Fruit fly (Drosophila melanogaster) whole organism, embryonic: ENCODE measurements around the gene ND-B16.6.
A peak's percentile ranks its signal among the peaks of the same experiment; 100 is the strongest.

Source experiments
- Asciz ChIP-seq: fragments of 200-800 bp; sonication (Bioruptor generic); optimal IDR thresholded peaks from 2 replicates; lab custom pipeline; 2017; ENCODE audit warnings: missing biosample characterization, mild to moderate bottlenecking, missing genetic modification characterization, missing genetic modification reagents
- Blimp-1 ChIP-seq: fragments of 200-800 bp; sonication (Bioruptor generic); optimal IDR thresholded peaks from 3 replicates; lab custom pipeline; 2018; ENCODE audit warnings: missing biosample characterization, missing genetic modification characterization, mild to moderate bottlenecking, moderate library complexity, missing genetic modification reagents
- CG10209 ChIP-seq: fragments of 200-800 bp; sonication (Bioruptor generic); optimal IDR thresholded peaks from 3 replicates; lab custom pipeline; 2017; ENCODE audit warnings: missing biosample characterization, mild to moderate bottlenecking, missing genetic modification characterization, missing genetic modification reagents
- CG11504 ChIP-seq: fragments of 200-800 bp; sonication (Bioruptor generic); optimal IDR thresholded peaks from 3 replicates; lab custom pipeline; 2019; ENCODE audit warnings: missing biosample characterization, mild to moderate bottlenecking, missing genetic modification characterization, moderate library complexity
- CG12071 ChIP-seq: fragments of 200-800 bp; sonication (Bioruptor generic); optimal IDR thresholded peaks from 3 replicates; lab custom pipeline; 2018; ENCODE audit warnings: missing biosample characterization, mild to moderate bottlenecking, missing genetic modification characterization
- CG13775 ChIP-seq: fragments of 200-800 bp; sonication (Bioruptor generic); optimal IDR thresholded peaks from 3 replicates; lab custom pipeline; 2017; ENCODE audit warnings: missing biosample characterization, mild to moderate bottlenecking, missing genetic modification characterization
- CG17186 ChIP-seq: fragments of 200-800 bp; sonication (Bioruptor generic); optimal IDR thresholded peaks from 3 replicates; lab custom pipeline; 2017; ENCODE audit warnings: missing biosample characterization, missing genetic modification reagents, missing genetic modification characterization
- CG18476 ChIP-seq: fragments of 200-800 bp; sonication (Bioruptor generic); optimal IDR thresholded peaks from 2 replicates; lab custom pipeline; 2016; ENCODE audit warnings: missing biosample characterization, mild to moderate bottlenecking, missing genetic modification characterization
- CG18764 ChIP-seq: fragments of 200-800 bp; sonication (Bioruptor generic); optimal IDR thresholded peaks from 3 replicates; lab custom pipeline; 2016; ENCODE audit warnings: missing biosample characterization, missing genetic modification characterization
- CG2116 ChIP-seq: fragments of 200-800 bp; sonication (Bioruptor generic); optimal IDR thresholded peaks from 3 replicates; lab custom pipeline; 2018; ENCODE audit warnings: missing biosample characterization, mild to moderate bottlenecking, missing genetic modification characterization
- CG34422 ChIP-seq: fragments of 200-800 bp; sonication (Bioruptor generic); IDR thresholded peaks from 3 replicates; pipeline ENCODE4 v1.3.6; 2022; ENCODE audit warnings: missing biosample characterization, missing genetic modification characterization
- CG3726 ChIP-seq: fragments of 200-800 bp; sonication (Bioruptor generic); IDR thresholded peaks from 3 replicates; pipeline ENCODE4, ENCODE4 v1.3.6; 2022; ENCODE audit warnings: missing biosample characterization, missing genetic modification characterization
- CG7556 ChIP-seq: fragments of 200-800 bp; sonication (Bioruptor generic); optimal IDR thresholded peaks from 2 replicates; lab custom pipeline; 2017; ENCODE audit warnings: missing biosample characterization, mild to moderate bottlenecking, missing genetic modification characterization
- CG7786 ChIP-seq: fragments of 200-800 bp; sonication (Bioruptor generic); optimal IDR thresholded peaks from 2 replicates; lab custom pipeline; 2016; ENCODE audit warnings: missing biosample characterization, missing genetic modification characterization
- CG8290 ChIP-seq, 3 experiments: fragments of 200-800 bp; sonication (Bioruptor generic); optimal IDR thresholded peaks; 2 replicates each; lab custom pipeline; 2016 to 2019; ENCODE audit warnings: missing biosample characterization in 3 of 3, missing genetic modification characterization in 3 of 3, mild to moderate bottlenecking in 2 of 3, moderate library complexity in 1 of 3
- CG9797 ChIP-seq: fragments of 200-800 bp; sonication (Bioruptor generic); optimal IDR thresholded peaks from 3 replicates; lab custom pipeline; 2018; ENCODE audit warnings: missing biosample characterization, mild to moderate bottlenecking, missing genetic modification characterization
- CTCF ChIP-seq: fragments of 200-800 bp; sonication (Bioruptor generic); optimal IDR thresholded peaks from 2 replicates; lab custom pipeline; 2017; ENCODE audit warnings: missing biosample characterization, mild to moderate bottlenecking, missing genetic modification characterization, moderate library complexity
- Chrac-16 ChIP-seq: fragments of 200-800 bp; sonication (Bioruptor generic); optimal IDR thresholded peaks from 3 replicates; lab custom pipeline; 2016; ENCODE audit warnings: missing biosample characterization, missing genetic modification characterization
- CoRest ChIP-seq: fragments of 200-800 bp; sonication (Bioruptor generic); optimal IDR thresholded peaks from 3 replicates; lab custom pipeline; 2018; ENCODE audit warnings: missing biosample characterization, mild to moderate bottlenecking, missing genetic modification characterization, moderate library complexity
- ERR ChIP-seq: fragments of 200-800 bp; sonication (Bioruptor generic); optimal IDR thresholded peaks from 2 replicates; lab custom pipeline; 2016; ENCODE audit warnings: missing biosample characterization, missing genetic modification characterization
- Elba2 ChIP-seq: fragments of 200-800 bp; sonication (Bioruptor generic); optimal IDR thresholded peaks from 3 replicates; lab custom pipeline; 2016; ENCODE audit warnings: missing biosample characterization, missing genetic modification characterization
- Gug ChIP-seq: fragments of 200-800 bp; sonication (Bioruptor generic); IDR thresholded peaks from 4 replicates; pipeline ENCODE4 v1.3.6; 2022; ENCODE audit warnings: missing biosample characterization, missing genetic modification characterization
- HmgD ChIP-seq: fragments of 200-800 bp; sonication (Bioruptor generic); optimal IDR thresholded peaks from 3 replicates; lab custom pipeline; 2016; ENCODE audit warnings: missing biosample characterization, missing genetic modification characterization
- Hr3 ChIP-seq: fragments of 200-800 bp; sonication (Bioruptor generic); optimal IDR thresholded peaks from 3 replicates; lab custom pipeline; 2016; ENCODE audit warnings: missing biosample characterization, missing genetic modification characterization
- Hr78 ChIP-seq, 2 experiments: fragments of 200-800 bp in 1 of 2; fragments of >200 bp in 1 of 2; sonication (Bioruptor generic) in 1 of 2; optimal IDR thresholded peaks; 2 replicates each; lab custom pipeline; 2017 to 2019; ENCODE audit warnings: missing biosample characterization in 2 of 2, missing genetic modification characterization in 2 of 2, mild to moderate bottlenecking in 1 of 2, moderate library complexity in 1 of 2
- Hsf ChIP-seq: fragments of 200-800 bp; sonication (Bioruptor generic); optimal IDR thresholded peaks from 3 replicates; lab custom pipeline; 2016; ENCODE audit warnings: missing biosample characterization, missing genetic modification characterization
- Jarid2 ChIP-seq: fragments of 200-800 bp; sonication (Bioruptor generic); optimal IDR thresholded peaks from 3 replicates; lab custom pipeline; 2017; ENCODE audit warnings: mild to moderate bottlenecking, missing biosample characterization, missing genetic modification reagents, missing genetic modification characterization
- Ptx1 ChIP-seq: fragments of 200-800 bp; sonication (Bioruptor generic); IDR thresholded peaks from 2 replicates; pipeline ENCODE4 v1.3.6; 2022; ENCODE audit warnings: missing biosample characterization, missing genetic modification characterization
- Rx ChIP-seq: fragments of 200-800 bp; sonication (Bioruptor generic); IDR thresholded peaks from 2 replicates; pipeline ENCODE4 v1.3.6; 2022; ENCODE audit warnings: missing biosample characterization, missing genetic modification characterization
- Sox100B ChIP-seq: fragments of 200-800 bp; sonication (Bioruptor generic); optimal IDR thresholded peaks from 3 replicates; lab custom pipeline; 2018; ENCODE audit warnings: missing biosample characterization, mild to moderate bottlenecking, missing genetic modification characterization
- Spps ChIP-seq: fragments of 200-800 bp; sonication (Bioruptor generic); optimal IDR thresholded peaks from 2 replicates; lab custom pipeline; 2018; ENCODE audit warnings: missing biosample characterization, mild to moderate bottlenecking, missing genetic modification characterization
- Stat92E ChIP-seq, 3 experiments: fragments of >200 bp in 2 of 3; fragments of 200-800 bp in 1 of 3; sonication (Bioruptor generic) in 1 of 3; optimal IDR thresholded peaks; 2 replicates each; lab custom pipeline; 2017 to 2019; ENCODE audit warnings: missing biosample characterization in 3 of 3, missing genetic modification characterization in 3 of 3, mild to moderate bottlenecking in 1 of 3, moderate library complexity in 1 of 3
- ap ChIP-seq: fragments of 200-800 bp; sonication (Bioruptor generic); IDR thresholded peaks from 2 replicates; pipeline ENCODE4 v1.3.6; 2022; ENCODE audit warnings: missing biosample characterization, missing genetic modification characterization
- chif ChIP-seq, 2 experiments: fragments of 200-800 bp; sonication (Bioruptor generic); optimal IDR thresholded peaks; 3 replicates each; lab custom pipeline; 2016; ENCODE audit warnings: missing biosample characterization in 2 of 2, missing genetic modification characterization in 2 of 2
- crol ChIP-seq: fragments of 200-800 bp; sonication (Bioruptor generic); IDR thresholded peaks from 2 replicates; pipeline ENCODE4 v1.3.6; 2022; ENCODE audit warnings: missing biosample characterization, missing genetic modification characterization
- fru ChIP-seq: fragments of >200 bp; optimal IDR thresholded peaks from 2 replicates; lab custom pipeline; 2017
- ham ChIP-seq: fragments of 200-800 bp; sonication (Bioruptor generic); IDR thresholded peaks from 2 replicates; pipeline ENCODE4 v1.3.6; 2022; ENCODE audit warnings: missing biosample characterization, missing genetic modification characterization
- jing ChIP-seq: fragments of 200-800 bp; sonication (Bioruptor generic); optimal IDR thresholded peaks from 2 replicates; lab custom pipeline; 2018; ENCODE audit warnings: missing biosample characterization, mild to moderate bottlenecking, missing genetic modification characterization
- phol ChIP-seq: fragments of 200-800 bp; sonication (Bioruptor generic); optimal IDR thresholded peaks from 3 replicates; lab custom pipeline; 2018; ENCODE audit warnings: missing biosample characterization, mild to moderate bottlenecking, missing genetic modification characterization, moderate library complexity
- pita ChIP-seq: fragments of 200-800 bp; sonication (Bioruptor generic); optimal IDR thresholded peaks from 2 replicates; lab custom pipeline; 2017; ENCODE audit warnings: missing biosample characterization, mild to moderate bottlenecking, missing genetic modification characterization
- pum ChIP-seq: fragments of 200-800 bp; sonication (Bioruptor generic); optimal IDR thresholded peaks from 2 replicates; lab custom pipeline; 2016; ENCODE audit warnings: missing biosample characterization, missing genetic modification characterization
- repo ChIP-seq: fragments of 200-800 bp; sonication (Bioruptor generic); optimal IDR thresholded peaks from 2 replicates; lab custom pipeline; 2016; ENCODE audit warnings: missing biosample characterization, missing genetic modification characterization
- rib ChIP-seq: fragments of 200-800 bp; sonication (Bioruptor generic); IDR thresholded peaks from 2 replicates; pipeline ENCODE4 v1.3.6; 2022; ENCODE audit warnings: missing biosample characterization, missing genetic modification characterization
- sens ChIP-seq: fragments of 200-800 bp; sonication (Bioruptor generic); peaks from one replicate; lab custom pipeline; 2016; ENCODE audit warnings: missing biosample characterization, missing genetic modification characterization
- slbo ChIP-seq: fragments of 200-800 bp; sonication (Bioruptor generic); IDR thresholded peaks from 2 replicates; pipeline ENCODE4 v1.3.6; 2022; ENCODE audit warnings: missing biosample characterization, missing genetic modification characterization
- slp2 ChIP-seq: fragments of 200-800 bp; sonication (Bioruptor generic); optimal IDR thresholded peaks from 2 replicates; lab custom pipeline; 2016; ENCODE audit warnings: missing biosample characterization, missing genetic modification characterization
- sob ChIP-seq: fragments of 200-800 bp; sonication (Bioruptor generic); IDR thresholded peaks from 2 replicates; pipeline ENCODE4 v1.3.6; 2022; ENCODE audit warnings: missing biosample characterization, missing genetic modification characterization
- sr ChIP-seq: fragments of 200-800 bp; sonication (Bioruptor generic); IDR thresholded peaks from 3 replicates; pipeline ENCODE4 v1.3.6; 2022; ENCODE audit warnings: missing biosample characterization, missing genetic modification characterization
- tin ChIP-seq: fragments of 200-800 bp; sonication (Bioruptor generic); optimal IDR thresholded peaks from 3 replicates; lab custom pipeline; 2016; ENCODE audit warnings: missing biosample characterization, missing genetic modification characterization
- wdn ChIP-seq: fragments of 200-800 bp; sonication (Bioruptor generic); IDR thresholded peaks from 2 replicates; pipeline ENCODE4 v1.3.6; 2022; ENCODE audit warnings: missing biosample characterization, missing genetic modification characterization
- zfh2 ChIP-seq: fragments of 200-800 bp; sonication (Bioruptor generic); optimal IDR thresholded peaks from 2 replicates; lab custom pipeline; 2016; ENCODE audit warnings: missing biosample characterization, missing genetic modification characterization

Gene ND-B16.6

dm6 chrX:6339970-6340548 is 10.1 kb downstream of the ND-B16.6 start (continued):
- TF ChIP-seq ERR (GFP tag; lab: Kevin White, UChicago) = no peak
- peak; percentile 58; the same call in 1 of the 2 replicates for TF ChIP-seq ham (GFP tag; lab: Robert Waterston, UW)
- TF ChIP-seq Hr78 (GFP tag; optimal IDR thresholded peaks at IDR 0.05; lab: Kevin White, UChicago) = peak in 1 of 2 experiments; percentile 54
- peak; percentile 25; the same call in 1 of the 2 replicates for TF ChIP-seq rib (GFP tag; lab: Robert Waterston, UW)
- TF ChIP-seq CG7556 (GFP tag; lab: Kevin White, UChicago) = no peak
- peak; percentile 77 for TF ChIP-seq slbo (GFP tag; lab: Robert Waterston, UW)
- TF ChIP-seq Blimp-1 (GFP tag; lab: Kevin White, UChicago) = peak; percentile 88
- peak; percentile 4 for TF ChIP-seq pum
- TF ChIP-seq CG7786 = peak; percentile 12
- no peak for TF ChIP-seq Hr3 (GFP tag; lab: Kevin White, UChicago)
- peak; percentile 9 for TF ChIP-seq tin (GFP tag; lab: Kevin White, UChicago)
- TF ChIP-seq repo = no peak
- peak; percentile 8 for TF ChIP-seq Jarid2 (GFP tag; lab: Kevin White, UChicago)
- TF ChIP-seq Asciz = peak; percentile 34
- no peak for TF ChIP-seq CG8290 (GFP tag; optimal IDR thresholded peaks at IDR 0.05; lab: Kevin White, UChicago)
- peak in 1 of 2 experiments; percentile 70 for TF ChIP-seq CG8290 (tag; optimal IDR thresholded peaks at IDR 0.05; lab: Kevin White, UChicago)
- no peak for TF ChIP-seq fru (lab: Kevin White, UChicago)
- TF ChIP-seq CG11504 (tag; lab: Kevin White, UChicago) = peak; percentile 52
- no peak for TF ChIP-seq CG9797 (GFP tag; lab: Kevin White, UChicago)
- TF ChIP-seq slp2 (GFP tag; lab: Kevin White, UChicago) = no peak
- no peak for TF ChIP-seq wdn (GFP tag; lab: Robert Waterston, UW)
- no peak for TF ChIP-seq HmgD (GFP tag; lab: Kevin White, UChicago)
- TF ChIP-seq Spps (tag; lab: Kevin White, UChicago) = peak; percentile 22
- TF ChIP-seq CoRest (tag; lab: Kevin White, UChicago) = peak; percentile 22
- no peak for TF ChIP-seq CTCF
- TF ChIP-seq Stat92E (GFP tag; optimal IDR thresholded peaks at IDR 0.05; lab: Kevin White, UChicago) = no peak
- TF ChIP-seq Chrac-16 (GFP tag; lab: Kevin White, UChicago) = peak; percentile 31
- no peak for TF ChIP-seq Elba2 (GFP tag; lab: Kevin White, UChicago)
- 0 out of 3 replicates have a peak, but pooled peaks have one; percentile 37 for TF ChIP-seq CG3726 (GFP tag; lab: Robert Waterston, UW)
- TF ChIP-seq CG12071 (GFP tag; lab: Kevin White, UChicago) = peak; percentile 38
- TF ChIP-seq pita (GFP tag; lab: Kevin White, UChicago) = no peak
- no peak for TF ChIP-seq jing
- TF ChIP-seq CG34422 = peak; percentile 64; the same call in 2 of the 3 replicates
- TF ChIP-seq CG17186 (GFP tag; lab: Kevin White, UChicago) = no peak
- TF ChIP-seq sob (GFP tag; lab: Robert Waterston, UW) = peak; percentile 47; the same call in 1 of the 2 replicates
- TF ChIP-seq Rx = peak; percentile 56; the same call in 1 of the 2 replicates
- TF ChIP-seq ap (GFP tag; lab: Robert Waterston, UW) = 0 out of 2 replicates have a peak, but pooled peaks have one; percentile 29
- peak; percentile 12 for TF ChIP-seq CG18764 (GFP tag; lab: Kevin White, UChicago)
- TF ChIP-seq crol = peak; percentile 44
- peak; percentile 85 for TF ChIP-seq sens (GFP tag; lab: Kevin White, UChicago)
- TF ChIP-seq chif (GFP tag; optimal IDR thresholded peaks at IDR 0.05; lab: Kevin White, UChicago) = peak; percentile 3 to 25
- TF ChIP-seq sr = no peak
- peak; percentile 29 for TF ChIP-seq CG18476 (GFP tag; lab: Kevin White, UChicago)
- no peak for TF ChIP-seq CG2116 (GFP tag; lab: Kevin White, UChicago)
- peak; percentile 64 for TF ChIP-seq Ptx1
- no peak for TF ChIP-seq zfh2 (GFP tag; lab: Kevin White, UChicago)
- peak; percentile 34 for TF ChIP-seq CG10209 (GFP tag; lab: Kevin White, UChicago)
- TF ChIP-seq CG13775 = no peak
- 0 out of 4 replicates have a peak, but pooled peaks have one; percentile 17 for TF ChIP-seq Gug (GFP tag; lab: Robert Waterston, UW)
- peak; percentile 57 for TF ChIP-seq phol (tag; lab: Kevin White, UChicago)
- no peak for TF ChIP-seq Sox100B
- TF ChIP-seq Hsf (GFP tag; lab: Kevin White, UChicago) = peak; percentile 41
